Fruit fly (Drosophila melanogaster) whole organism, embryonic: ENCODE measurements around the gene CG44838.

Source experiments
- ATbp ChIP-seq: fragments of 200-800 bp; sonication (Bioruptor generic); optimal IDR thresholded peaks from 2 replicates; lab custom pipeline; 2017; ENCODE audit warnings: missing biosample characterization, mild to moderate bottlenecking, missing genetic modification characterization, missing genetic modification reagents
- Asciz ChIP-seq: fragments of 200-800 bp; sonication (Bioruptor generic); optimal IDR thresholded peaks from 2 replicates; lab custom pipeline; 2017; ENCODE audit warnings: missing biosample characterization, mild to moderate bottlenecking, missing genetic modification characterization, missing genetic modification reagents
- Blimp-1 ChIP-seq: fragments of 200-800 bp; sonication (Bioruptor generic); optimal IDR thresholded peaks from 3 replicates; lab custom pipeline; 2018; ENCODE audit warnings: missing biosample characterization, missing genetic modification characterization, mild to moderate bottlenecking, moderate library complexity, missing genetic modification reagents
- CG10979 ChIP-seq: fragments of 200-800 bp; sonication (Bioruptor generic); optimal IDR thresholded peaks from 2 replicates; lab custom pipeline; 2018; ENCODE audit warnings: missing biosample characterization, mild to moderate bottlenecking, missing genetic modification characterization, moderate library complexity
- CG11504 ChIP-seq: fragments of 200-800 bp; sonication (Bioruptor generic); optimal IDR thresholded peaks from 3 replicates; lab custom pipeline; 2019; ENCODE audit warnings: missing biosample characterization, mild to moderate bottlenecking, missing genetic modification characterization, moderate library complexity
- CG11696 ChIP-seq: fragments of 200-800 bp; sonication (Bioruptor generic); IDR thresholded peaks from 2 replicates; pipeline ENCODE4 v1.3.6; 2022; ENCODE audit warnings: missing biosample characterization, missing genetic modification characterization
- CG12071 ChIP-seq: fragments of 200-800 bp; sonication (Bioruptor generic); optimal IDR thresholded peaks from 3 replicates; lab custom pipeline; 2018; ENCODE audit warnings: missing biosample characterization, mild to moderate bottlenecking, missing genetic modification characterization
- CG12219 ChIP-seq: fragments of 200-800 bp; sonication (Bioruptor generic); optimal IDR thresholded peaks from 3 replicates; lab custom pipeline; 2018; ENCODE audit warnings: missing biosample characterization, mild to moderate bottlenecking, missing genetic modification characterization
- CG12299 ChIP-seq: fragments of 200-800 bp; sonication (Bioruptor generic); optimal IDR thresholded peaks from 2 replicates; lab custom pipeline; 2018; ENCODE audit warnings: missing biosample characterization, mild to moderate bottlenecking, missing genetic modification characterization
- CG12391 ChIP-seq: fragments of 200-800 bp; sonication (Bioruptor generic); optimal IDR thresholded peaks from 3 replicates; lab custom pipeline; 2018; ENCODE audit warnings: missing biosample characterization, mild to moderate bottlenecking, missing genetic modification characterization, moderate library complexity
- CG13424 ChIP-seq: fragments of 200-800 bp; sonication (Bioruptor generic); optimal IDR thresholded peaks from 2 replicates; lab custom pipeline; 2019; ENCODE audit warnings: missing biosample characterization, mild to moderate bottlenecking, missing genetic modification characterization, moderate library complexity
- CG13775 ChIP-seq: fragments of 200-800 bp; sonication (Bioruptor generic); optimal IDR thresholded peaks from 3 replicates; lab custom pipeline; 2017; ENCODE audit warnings: missing biosample characterization, mild to moderate bottlenecking, missing genetic modification characterization
- CG15514 ChIP-seq: fragments of 200-800 bp; sonication (Bioruptor generic); optimal IDR thresholded peaks from 3 replicates; lab custom pipeline; 2017; ENCODE audit warnings: missing biosample characterization, missing genetic modification characterization, mild to moderate bottlenecking, moderate library complexity, missing genetic modification reagents
- CG15601 ChIP-seq: fragments of 200-800 bp; sonication (Bioruptor generic); optimal IDR thresholded peaks from 3 replicates; lab custom pipeline; 2019; ENCODE audit warnings: missing biosample characterization, mild to moderate bottlenecking, missing genetic modification characterization, moderate library complexity
- CG17359 ChIP-seq: fragments of 200-800 bp; sonication (Bioruptor generic); optimal IDR thresholded peaks from 3 replicates; lab custom pipeline; 2018; ENCODE audit warnings: missing biosample characterization, mild to moderate bottlenecking, missing genetic modification characterization, moderate library complexity
- CG17361 ChIP-seq: fragments of 200-800 bp; sonication (Bioruptor generic); IDR thresholded peaks from 3 replicates; pipeline ENCODE4 v1.3.6; 2022; ENCODE audit warnings: missing biosample characterization, missing genetic modification characterization
- CG17385 ChIP-seq: fragments of 200-800 bp; sonication (Bioruptor generic); optimal IDR thresholded peaks from 3 replicates; lab custom pipeline; 2018; ENCODE audit warnings: missing biosample characterization, mild to moderate bottlenecking, missing genetic modification characterization
- CG18262 ChIP-seq: fragments of 200-800 bp; optimal IDR thresholded peaks from 3 replicates; lab custom pipeline; 2019; ENCODE audit warnings: missing biosample characterization, mild to moderate bottlenecking, missing genetic modification characterization, moderate library complexity
- CG2678 ChIP-seq: fragments of 200-800 bp; sonication (Bioruptor generic); optimal IDR thresholded peaks from 3 replicates; lab custom pipeline; 2019; ENCODE audit warnings: missing biosample characterization, mild to moderate bottlenecking, missing genetic modification characterization, moderate library complexity
- CG2712 ChIP-seq: fragments of 200-800 bp; optimal IDR thresholded peaks from 3 replicates; lab custom pipeline; 2019; ENCODE audit warnings: missing biosample characterization, mild to moderate bottlenecking, missing genetic modification characterization, moderate library complexity
- CG30403 ChIP-seq: fragments of 200-800 bp; sonication (Bioruptor generic); optimal IDR thresholded peaks from 3 replicates; lab custom pipeline; 2016; ENCODE audit warnings: missing biosample characterization, missing genetic modification characterization
- CG32532 ChIP-seq: fragments of 200-800 bp; sonication (Bioruptor generic); IDR thresholded peaks from 2 replicates; pipeline ENCODE4 v1.3.6; 2022; ENCODE audit warnings: missing biosample characterization, missing genetic modification characterization
- CG3847 ChIP-seq: fragments of 200-800 bp; sonication (Bioruptor generic); IDR thresholded peaks from 2 replicates; pipeline ENCODE4 v1.3.6; 2022; ENCODE audit warnings: missing biosample characterization, missing genetic modification characterization
- CG9437 ChIP-seq: fragments of 200-800 bp; sonication (Bioruptor generic); optimal IDR thresholded peaks from 2 replicates; lab custom pipeline; 2018; ENCODE audit warnings: missing biosample characterization, mild to moderate bottlenecking, missing genetic modification characterization
- CrebB ChIP-seq: fragments of 200-800 bp; sonication (Bioruptor generic); optimal IDR thresholded peaks from 3 replicates; lab custom pipeline; 2018; ENCODE audit warnings: missing biosample characterization, mild to moderate bottlenecking, missing genetic modification characterization
- D19A ChIP-seq: fragments of 200-800 bp; optimal IDR thresholded peaks from 3 replicates; lab custom pipeline; 2019; ENCODE audit warnings: missing biosample characterization, mild to moderate bottlenecking, missing genetic modification characterization, moderate library complexity
- Drgx ChIP-seq: fragments of 200-800 bp; sonication (Bioruptor generic); IDR thresholded peaks from 2 replicates; pipeline ENCODE4 v1.3.6; 2022; ENCODE audit warnings: missing biosample characterization, missing genetic modification characterization
- Hmr ChIP-seq: fragments of 200-800 bp; sonication (Bioruptor generic); optimal IDR thresholded peaks from 3 replicates; lab custom pipeline; 2017; ENCODE audit warnings: mild to moderate bottlenecking, missing biosample characterization, missing genetic modification reagents, missing genetic modification characterization
- Hmx ChIP-seq: fragments of 200-800 bp; sonication (Bioruptor generic); optimal IDR thresholded peaks from 2 replicates; lab custom pipeline; 2016; ENCODE audit warnings: missing biosample characterization, missing genetic modification characterization
- Hr51 ChIP-seq, 2 experiments: fragments of 200-800 bp; sonication (Bioruptor generic); optimal IDR thresholded peaks; 2 replicates in 1 of 2; 3 replicates in 1 of 2; lab custom pipeline; 2016 to 2018; ENCODE audit warnings: missing biosample characterization in 2 of 2, missing genetic modification characterization in 2 of 2, mild to moderate bottlenecking in 1 of 2, moderate library complexity in 1 of 2
- Med ChIP-seq: fragments of 200-800 bp; sonication (Bioruptor generic); peaks from one replicate; lab custom pipeline; 2016; ENCODE audit warnings: missing biosample characterization, missing genetic modification characterization, mild to moderate bottlenecking, inconsistent platforms, moderate library complexity
- NK7.1 ChIP-seq: fragments of 200-800 bp; sonication (Bioruptor generic); optimal IDR thresholded peaks from 3 replicates; lab custom pipeline; 2016; ENCODE audit warnings: missing biosample characterization, missing genetic modification characterization
- Pdp1 ChIP-seq, 2 experiments: fragments of 200-800 bp; sonication (Bioruptor generic); optimal IDR thresholded peaks; 3 replicates each; lab custom pipeline; 2016; ENCODE audit warnings: missing biosample characterization in 2 of 2, missing genetic modification characterization in 2 of 2, mild to moderate bottlenecking in 1 of 2, moderate library complexity in 1 of 2
- Rx ChIP-seq: fragments of 200-800 bp; sonication (Bioruptor generic); IDR thresholded peaks from 2 replicates; pipeline ENCODE4 v1.3.6; 2022; ENCODE audit warnings: missing biosample characterization, missing genetic modification characterization
- cg ChIP-seq: fragments of 200-800 bp; sonication (Bioruptor generic); optimal IDR thresholded peaks from 3 replicates; lab custom pipeline; 2019; ENCODE audit warnings: missing biosample characterization, mild to moderate bottlenecking, missing genetic modification characterization, moderate library complexity
- dysf ChIP-seq: fragments of 200-800 bp; sonication (Bioruptor generic); IDR thresholded peaks from 3 replicates; pipeline ENCODE4 v1.3.6; 2022; ENCODE audit warnings: missing biosample characterization, missing genetic modification characterization
- ken ChIP-seq: fragments of 200-800 bp; sonication (Bioruptor generic); IDR thresholded peaks from 3 replicates; pipeline ENCODE4 v1.3.6; 2022; ENCODE audit warnings: missing biosample characterization, missing genetic modification characterization
- lab ChIP-seq: fragments of 200-800 bp; sonication (Bioruptor generic); optimal IDR thresholded peaks from 3 replicates; lab custom pipeline; 2017; ENCODE audit warnings: missing biosample characterization, missing genetic modification characterization, mild to moderate bottlenecking, moderate library complexity, missing genetic modification reagents
- lmd ChIP-seq: fragments of 200-800 bp; sonication (Bioruptor generic); IDR thresholded peaks from 2 replicates; pipeline ENCODE4 v1.3.6; 2022; ENCODE audit warnings: missing biosample characterization, missing genetic modification characterization
- nmo ChIP-seq: fragments of 200-800 bp; sonication (Bioruptor generic); optimal IDR thresholded peaks from 2 replicates; lab custom pipeline; 2018; ENCODE audit warnings: missing biosample characterization, mild to moderate bottlenecking, missing genetic modification characterization, moderate library complexity
- pum ChIP-seq: fragments of 200-800 bp; sonication (Bioruptor generic); optimal IDR thresholded peaks from 2 replicates; lab custom pipeline; 2016; ENCODE audit warnings: missing biosample characterization, missing genetic modification characterization
- rib ChIP-seq: fragments of 200-800 bp; sonication (Bioruptor generic); IDR thresholded peaks from 2 replicates; pipeline ENCODE4 v1.3.6; 2022; ENCODE audit warnings: missing biosample characterization, missing genetic modification characterization
- sim ChIP-seq: fragments of 200-800 bp; sonication (Bioruptor generic); IDR thresholded peaks from 2 replicates; pipeline ENCODE4 v1.3.6; 2022; ENCODE audit warnings: missing biosample characterization, missing genetic modification characterization
- slou ChIP-seq: fragments of 200-800 bp; sonication (Bioruptor generic); optimal IDR thresholded peaks from 3 replicates; lab custom pipeline; 2016; ENCODE audit warnings: missing biosample characterization, missing genetic modification characterization
- stwl ChIP-seq: fragments of 200-800 bp; sonication (Bioruptor generic); optimal IDR thresholded peaks from 3 replicates; lab custom pipeline; 2018; ENCODE audit warnings: missing biosample characterization, mild to moderate bottlenecking, missing genetic modification characterization, moderate library complexity
- tx ChIP-seq: fragments of 200-800 bp; sonication (Bioruptor generic); optimal IDR thresholded peaks from 2 replicates; lab custom pipeline; 2016; ENCODE audit warnings: missing biosample characterization, missing genetic modification characterization
- unpg ChIP-seq: fragments of 200-800 bp; sonication (Bioruptor generic); optimal IDR thresholded peaks from 3 replicates; lab custom pipeline; 2018; ENCODE audit warnings: missing biosample characterization, mild to moderate bottlenecking, missing genetic modification characterization, moderate library complexity
- zfh2 ChIP-seq: fragments of 200-800 bp; sonication (Bioruptor generic); optimal IDR thresholded peaks from 2 replicates; lab custom pipeline; 2016; ENCODE audit warnings: missing biosample characterization, missing genetic modification characterization

CG44838 gene

dm6 chr3L:9424528-9424911 is 36.3 kb upstream of the CG44838 start (continued):
- TF ChIP-seq CG17361 (GFP tag; lab: Robert Waterston, UW): peak; percentile 47; the same call in 2 of the 3 replicates
- peak; percentile 64 for TF ChIP-seq CG18262
- peak; percentile 56 for TF ChIP-seq CG12299 (tag; lab: Kevin White, UChicago)
- peak; percentile 21 for TF ChIP-seq CrebB (tag; lab: Kevin White, UChicago)
- peak; percentile 56 for TF ChIP-seq CG12391 (tag; lab: Kevin White, UChicago)
- TF ChIP-seq D19A (tag; lab: Kevin White, UChicago): peak; percentile 51
- TF ChIP-seq Hmx (GFP tag; lab: Kevin White, UChicago): peak; percentile 1
- TF ChIP-seq Hmr: peak; percentile 40
- TF ChIP-seq NK7.1 (GFP tag; lab: Kevin White, UChicago): no peak
- peak; percentile 5 for TF ChIP-seq CG12071
- TF ChIP-seq CG30403 (GFP tag; lab: Kevin White, UChicago): peak; percentile 28
- no peak for TF ChIP-seq slou
- TF ChIP-seq Asciz: peak; percentile 15
- no peak for TF ChIP-seq rib (GFP tag; lab: Robert Waterston, UW)
- TF ChIP-seq CG13775: peak; percentile 20
- TF ChIP-seq CG3847 (GFP tag; lab: Robert Waterston, UW): 0 out of 2 replicates have a peak, but pooled peaks have one; percentile 21

dm6 chr3L:9425838-9426237 is 35.0 kb upstream of the CG44838 start:
- peak; percentile 25; the same call in 1 of the 2 replicates for TF ChIP-seq Drgx (GFP tag; lab: Robert Waterston, UW)
- peak; percentile 12 for TF ChIP-seq CG10979
- peak; percentile 29 for TF ChIP-seq ATbp (GFP tag; lab: Kevin White, UChicago)
- no peak for TF ChIP-seq dysf (GFP tag; lab: Robert Waterston, UW)
- TF ChIP-seq CG12299 (tag; lab: Kevin White, UChicago): no peak
- TF ChIP-seq stwl: peak; percentile 37
- peak; percentile 69 for TF ChIP-seq Med (GFP tag; lab: Kevin White, UChicago)
- peak; percentile 16 for TF ChIP-seq nmo (GFP tag; lab: Kevin White, UChicago)
- no peak for TF ChIP-seq tx (GFP tag; lab: Kevin White, UChicago)
- TF ChIP-seq CG15514: no peak
- peak; percentile 20 for TF ChIP-seq CG17385 (GFP tag; lab: Kevin White, UChicago)
- peak; percentile 29 for TF ChIP-seq CG30403 (GFP tag; lab: Kevin White, UChicago)
- no peak for TF ChIP-seq pum (GFP tag; lab: Kevin White, UChicago)
- 0 out of 3 replicates have a peak, but pooled peaks have one; percentile 17 for TF ChIP-seq ken (GFP tag; lab: Robert Waterston, UW)
- TF ChIP-seq CG32532 (GFP tag; lab: Robert Waterston, UW): peak; percentile 16; the same call in 1 of the 2 replicates
- TF ChIP-seq lmd: peak; percentile 18; the same call in 1 of the 2 replicates
- TF ChIP-seq CG11696 (GFP tag; lab: Robert Waterston, UW): peak; percentile 82
- no peak for TF ChIP-seq zfh2 (GFP tag; lab: Kevin White, UChicago)
- TF ChIP-seq CG2712: peak; percentile 22
- TF ChIP-seq unpg (GFP tag; lab: Kevin White, UChicago): peak; percentile 18
- peak; percentile 10 for TF ChIP-seq CG15601 (tag; lab: Kevin White, UChicago)
- peak; percentile 48 for TF ChIP-seq CG11504 (tag; lab: Kevin White, UChicago)
- peak; percentile 32 for TF ChIP-seq CG2678 (tag; lab: Kevin White, UChicago)
- no peak for TF ChIP-seq sim (GFP tag; lab: Robert Waterston, UW)
- peak; percentile 81 for TF ChIP-seq CG9437 (GFP tag; lab: Kevin White, UChicago)
- TF ChIP-seq CG17359 (tag; lab: Kevin White, UChicago): peak; percentile 35
- peak; percentile 28 for TF ChIP-seq CG13424 (tag; lab: Kevin White, UChicago)
- TF ChIP-seq CG12219 (GFP tag; lab: Kevin White, UChicago): peak; percentile 32
- TF ChIP-seq Rx (GFP tag; lab: Robert Waterston, UW): no peak
- no peak for TF ChIP-seq cg (GFP tag; lab: Kevin White, UChicago)
- TF ChIP-seq Blimp-1: peak; percentile 9
- TF ChIP-seq Pdp1 (GFP tag; optimal IDR thresholded peaks at IDR 0.05; lab: Kevin White, UChicago): peak in 1 of 2 experiments; percentile 73
- peak; percentile 40 for TF ChIP-seq lab
- TF ChIP-seq Hr51 (GFP tag; optimal IDR thresholded peaks at IDR 0.05; lab: Kevin White, UChicago): peak in 1 of 2 experiments; percentile 40
